Worm (Caenorhabditis elegans) whole organism, late embryonic: Measurements from ENCODE around the gene F23F12.13.

ENCODE experiments used
- C08G9.2 ChIP-seq: sonication (generic microtip); optimal IDR thresholded peaks from 2 replicates; lab custom pipeline; 2016; ENCODE audit warnings: mild to moderate bottlenecking, missing genetic modification characterization, moderate library complexity, missing compliant biosample characterization
- K09A11.1 ChIP-seq: sonication (generic microtip); optimal IDR thresholded peaks from 2 replicates; lab custom pipeline; 2017; ENCODE audit warnings: antibody characterized with exemption, mild to moderate bottlenecking, missing genetic modification characterization, missing compliant biosample characterization; ENCODE audit not compliant: insufficient read depth
- ceh-19 ChIP-seq: fragments of 200-800 bp; sonication (Bioruptor generic); optimal IDR thresholded peaks from 2 replicates; lab custom pipeline; 2018; ENCODE audit warnings: mild to moderate bottlenecking, missing genetic modification characterization, missing compliant biosample characterization
- ceh-45 ChIP-seq: fragments of 200-800 bp; sonication (Bioruptor generic); IDR thresholded peaks from 2 replicates; pipeline ENCODE4 v1.3.6; 2022; ENCODE audit warnings: missing genetic modification reagents, missing genetic modification characterization, missing compliant biosample characterization
- elt-2 ChIP-seq: sonication (generic microtip); optimal IDR thresholded peaks from 2 replicates; lab custom pipeline; 2016; ENCODE audit warnings: missing genetic modification reagents, missing genetic modification characterization, missing compliant biosample characterization
- nhr-11 ChIP-seq: fragments of 150-350 bp; optimal IDR thresholded peaks from 2 replicates; lab custom pipeline; 2014; ENCODE audit warnings: missing biosample characterization, missing genetic modification characterization

DNA sequence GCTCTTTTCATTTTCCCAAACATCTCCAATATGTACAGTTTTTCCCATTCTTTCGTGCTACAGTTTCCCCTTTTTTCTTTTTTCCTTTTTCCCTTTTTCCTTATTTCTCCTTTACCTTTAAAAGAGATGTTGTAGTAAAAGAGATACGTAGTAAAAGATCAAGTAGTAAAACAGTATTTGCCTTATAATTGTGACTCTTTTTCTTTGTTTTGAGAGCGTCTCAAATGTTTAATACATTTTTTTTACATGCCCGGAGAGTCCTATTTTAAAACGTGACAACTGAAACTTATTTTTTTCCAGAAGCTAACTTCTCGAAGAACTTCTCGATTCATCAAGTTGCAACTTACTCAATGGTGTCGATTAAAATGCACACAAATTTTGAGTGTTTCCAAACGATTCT, 12.4 kb downstream of the F23F12.13 start, which contains the start of gene F23F12.12:
- TF ChIP-seq ceh-45 (no peak), nhr-11 (tag; lab: Kevin White, UChicago) (no peak), K09A11.1 (no peak), elt-2 (no peak), ceh-19 (GFP tag; lab: Kevin White, UChicago) (no peak), C08G9.2 (tag; lab: Kevin White, UChicago) (no peak)
